Worm (Caenorhabditis elegans) whole organism, L2 larva: ENCODE results near the gene K01F9.2.

ENCODE experiments used
- F13H6.1 ChIP-seq: sonication (generic microtip); optimal IDR thresholded peaks from 2 replicates; lab custom pipeline; 2016; ENCODE audit warnings: missing genetic modification characterization, missing compliant biosample characterization
- ama-1 ChIP-seq: fragments of 150-350 bp; optimal IDR thresholded peaks from 2 replicates; lab custom pipeline; 2018; ENCODE audit warnings: inconsistent platforms
- ceh-82 ChIP-seq: fragments of 150-350 bp; optimal IDR thresholded peaks from 2 replicates; lab custom pipeline; 2014; ENCODE audit warnings: missing biosample characterization, missing genetic modification characterization
- dmd-4 ChIP-seq: sonication (generic microtip); optimal IDR thresholded peaks from 2 replicates; lab custom pipeline; 2017; ENCODE audit warnings: missing biosample characterization, missing genetic modification characterization
- egl-27 ChIP-seq: sonication (generic microtip); optimal IDR thresholded peaks from 3 replicates; lab custom pipeline; 2017; ENCODE audit warnings: missing biosample characterization, missing genetic modification reagents, missing genetic modification characterization
- elt-1 ChIP-seq: fragments of 150-350 bp; optimal IDR thresholded peaks from 2 replicates; lab custom pipeline; 2014; ENCODE audit warnings: missing biosample characterization, missing genetic modification characterization
- elt-3 ChIP-seq: sonication (generic microtip); optimal IDR thresholded peaks from 2 replicates; lab custom pipeline; 2017; ENCODE audit warnings: missing biosample characterization, missing genetic modification characterization
- fos-1 ChIP-seq: fragments of 150-350 bp; optimal IDR thresholded peaks from 2 replicates; lab custom pipeline; 2014; ENCODE audit warnings: missing biosample characterization, missing genetic modification characterization
- lin-13 ChIP-seq: fragments of 150-350 bp; optimal IDR thresholded peaks from 2 replicates; lab custom pipeline; 2014; ENCODE audit warnings: missing biosample characterization, missing genetic modification reagents, missing genetic modification characterization
- nhr-12 ChIP-seq: fragments of 150-350 bp; optimal IDR thresholded peaks from 2 replicates; lab custom pipeline; 2014; ENCODE audit warnings: missing biosample characterization, missing genetic modification characterization
- zag-1 ChIP-seq: fragments of 150-350 bp; optimal IDR thresholded peaks from 2 replicates; lab custom pipeline; 2014; ENCODE audit warnings: missing biosample characterization, missing genetic modification characterization

- no peak for TF ChIP-seq fos-1 (tag; lab: Kevin White, UChicago)
- no peak for TF ChIP-seq F13H6.1 (tag; lab: Kevin White, UChicago)
- no peak for TF ChIP-seq ama-1
- no peak for TF ChIP-seq elt-1
- TF ChIP-seq nhr-12 (tag; lab: Kevin White, UChicago) = no peak
- TF ChIP-seq elt-3 (tag; lab: Kevin White, UChicago) = no peak
- TF ChIP-seq lin-13 (GFP tag; lab: Kevin White, UChicago) = peak; percentile 18
- TF ChIP-seq zag-1 (tag; lab: Kevin White, UChicago) = no peak
- no peak for TF ChIP-seq ceh-82
- TF ChIP-seq dmd-4 (tag; lab: Kevin White, UChicago) = no peak
- no peak for TF ChIP-seq egl-27 (tag; lab: Kevin White, UChicago)
These were observed 45.1 kb upstream of the K01F9.2 start for ce11 chrIII:8922061-8922460.
